Worm (Caenorhabditis elegans): ENCODE results near the gene srm-6.

- TF ChIP-seq elt-3 (tag; optimal IDR thresholded peaks at IDR 0.05) (no peak), unc-39 (tag; optimal IDR thresholded peaks at IDR 0.05) (no peak), ztf-11 (tag; optimal IDR thresholded peaks at IDR 0.05) (no peak), unc-62 (GFP tag; optimal IDR thresholded peaks at IDR 0.05) (no peak), mab-5 (tag; optimal IDR thresholded peaks at IDR 0.05) (no peak), nhr-28 (tag; optimal IDR thresholded peaks at IDR 0.05) (no peak)
Measured at ce11 chrV:14317621-14318020, 19.1 kb upstream of the srm-6 start.

Measured in whole organism, mixed stage, embryonic.